Fruit fly (Drosophila melanogaster) whole organism, pupa: Measurements from ENCODE around the gene Nup107.

Experiments
- CG10348 ChIP-seq: fragments of 200-800 bp; sonication (Bioruptor generic); IDR thresholded peaks from 2 replicates; pipeline ENCODE4 v1.3.6; 2022; ENCODE audit warnings: missing biosample characterization, missing genetic modification characterization
- CG12605 ChIP-seq: fragments of 200-800 bp; sonication (Bioruptor generic); IDR thresholded peaks from 2 replicates; pipeline ENCODE4 v1.3.6; 2022; ENCODE audit warnings: missing biosample characterization, missing genetic modification characterization
- CG13204 ChIP-seq: fragments of 200-800 bp; sonication (Bioruptor generic); optimal IDR thresholded peaks from 2 replicates; lab custom pipeline; 2018; ENCODE audit warnings: missing biosample characterization, mild to moderate bottlenecking, missing genetic modification characterization, moderate library complexity
- CG14655 ChIP-seq: fragments of 200-800 bp; sonication (Bioruptor generic); optimal IDR thresholded peaks from 3 replicates; lab custom pipeline; 2017; ENCODE audit warnings: mild to moderate bottlenecking, missing biosample characterization, missing genetic modification reagents, missing genetic modification characterization
- CG15710 ChIP-seq: fragments of 200-800 bp; sonication (Bioruptor generic); optimal IDR thresholded peaks from 2 replicates; lab custom pipeline; 2018; ENCODE audit warnings: missing biosample characterization, mild to moderate bottlenecking, missing genetic modification characterization, moderate library complexity
- CG17806 ChIP-seq: fragments of 200-800 bp; sonication (Bioruptor generic); optimal IDR thresholded peaks from 2 replicates; lab custom pipeline; 2018; ENCODE audit warnings: missing biosample characterization, mild to moderate bottlenecking, missing genetic modification characterization, moderate library complexity
- CG32121 ChIP-seq: fragments of 200-800 bp; sonication (Bioruptor generic); IDR thresholded peaks from 2 replicates; pipeline ENCODE4 v1.3.6; 2022; ENCODE audit warnings: missing biosample characterization, missing genetic modification characterization
- CG34367 ChIP-seq: fragments of 200-800 bp; sonication (Bioruptor generic); optimal IDR thresholded peaks from 2 replicates; lab custom pipeline; 2018; ENCODE audit warnings: missing biosample characterization, mild to moderate bottlenecking, missing genetic modification characterization
- CG4496 ChIP-seq: fragments of 200-800 bp; sonication (Bioruptor generic); IDR thresholded peaks from 3 replicates; pipeline ENCODE4 v1.3.6; 2022; ENCODE audit warnings: missing biosample characterization, missing genetic modification characterization
- CG8159 ChIP-seq: fragments of 200-800 bp; sonication (Bioruptor generic); optimal IDR thresholded peaks from 3 replicates; lab custom pipeline; 2018; ENCODE audit warnings: missing biosample characterization, mild to moderate bottlenecking, missing genetic modification characterization, moderate library complexity
- CG8301 ChIP-seq: fragments of 200-800 bp; sonication (Bioruptor generic); optimal IDR thresholded peaks from 2 replicates; lab custom pipeline; 2018; ENCODE audit warnings: missing biosample characterization, mild to moderate bottlenecking, missing genetic modification characterization
- CG9948 ChIP-seq: fragments of 200-800 bp; sonication (Bioruptor generic); optimal IDR thresholded peaks from 2 replicates; lab custom pipeline; 2018; ENCODE audit warnings: missing biosample characterization, mild to moderate bottlenecking, missing genetic modification characterization, moderate library complexity
- D1 ChIP-seq: fragments of 200-800 bp; sonication (Bioruptor generic); optimal IDR thresholded peaks from 2 replicates; lab custom pipeline; 2018; ENCODE audit warnings: missing biosample characterization, mild to moderate bottlenecking, missing genetic modification characterization, moderate library complexity
- EcR ChIP-seq: fragments of 200-800 bp; sonication (Bioruptor generic); optimal IDR thresholded peaks from 3 replicates; lab custom pipeline; 2019; ENCODE audit warnings: missing biosample characterization, missing genetic modification characterization, mild to moderate bottlenecking, moderate library complexity, missing genetic modification reagents
- Ets98B ChIP-seq: fragments of 200-800 bp; sonication (Bioruptor generic); IDR thresholded peaks from 2 replicates; pipeline ENCODE4 v1.3.6; 2022; ENCODE audit warnings: missing biosample characterization, missing genetic modification characterization
- Pif1A ChIP-seq: fragments of 200-800 bp; sonication (Bioruptor generic); optimal IDR thresholded peaks from 3 replicates; lab custom pipeline; 2016; ENCODE audit warnings: missing biosample characterization, missing genetic modification characterization
- Pif1B ChIP-seq: fragments of 200-800 bp; sonication (Bioruptor generic); optimal IDR thresholded peaks from 3 replicates; lab custom pipeline; 2016; ENCODE audit warnings: missing biosample characterization, missing genetic modification characterization
- Snoo ChIP-seq: fragments of 200-800 bp; sonication (Bioruptor generic); optimal IDR thresholded peaks from 3 replicates; lab custom pipeline; 2017; ENCODE audit warnings: missing biosample characterization, mild to moderate bottlenecking, missing genetic modification characterization, inconsistent platforms
- fd96Ca ChIP-seq: fragments of 200-800 bp; sonication (Bioruptor generic); IDR thresholded peaks from 3 replicates; pipeline ENCODE4 v1.3.6; 2022; ENCODE audit warnings: missing biosample characterization, missing genetic modification characterization
- gl ChIP-seq: fragments of 200-800 bp; sonication (Bioruptor generic); optimal IDR thresholded peaks from 2 replicates; lab custom pipeline; 2018; ENCODE audit warnings: missing biosample characterization, mild to moderate bottlenecking, missing genetic modification characterization
- rn ChIP-seq: fragments of 200-800 bp; sonication (Bioruptor generic); IDR thresholded peaks from 2 replicates; pipeline ENCODE4 v1.3.6; 2022; ENCODE audit warnings: missing biosample characterization, missing genetic modification characterization

Nup107 gene

dm6 chr2L:10688764-10689163 lies 47.1 kb downstream of the Nup107 start:
- TF ChIP-seq CG14655 (GFP tag; lab: Kevin White, UChicago) (no peak), gl (no peak), rn (GFP tag; lab: Robert Waterston, UW) (no peak), CG17806 (tag; lab: Kevin White, UChicago) (no peak), CG8301 (tag; lab: Kevin White, UChicago) (no peak), CG9948 (tag; lab: Kevin White, UChicago) (no peak), CG32121 (GFP tag; lab: Robert Waterston, UW) (no peak), D1 (tag; lab: Kevin White, UChicago) (no peak), CG15710 (tag; lab: Kevin White, UChicago) (no peak), Pif1A (GFP tag; lab: Kevin White, UChicago) (no peak), CG34367 (tag; lab: Kevin White, UChicago) (no peak), CG4496 (GFP tag; lab: Robert Waterston, UW) (no peak), CG10348 (GFP tag; lab: Robert Waterston, UW) (no peak), fd96Ca (GFP tag; lab: Robert Waterston, UW) (no peak), EcR (GFP tag; lab: Kevin White, UChicago) (no peak), Snoo (tag; lab: Kevin White, UChicago) (no peak), CG8159 (tag; lab: Kevin White, UChicago) (no peak)

- TF ChIP-seq Pif1A (GFP tag; lab: Kevin White, UChicago), result no peak
- TF ChIP-seq CG12605 (GFP tag; lab: Robert Waterston, UW), result no peak
- no peak for TF ChIP-seq CG13204 (GFP tag; lab: Kevin White, UChicago)
- TF ChIP-seq fd96Ca (GFP tag; lab: Robert Waterston, UW), result no peak
- no peak for TF ChIP-seq CG10348 (GFP tag; lab: Robert Waterston, UW)
- no peak for TF ChIP-seq CG32121 (GFP tag; lab: Robert Waterston, UW)
- TF ChIP-seq CG8301 (tag; lab: Kevin White, UChicago), result no peak
- TF ChIP-seq CG17806 (tag; lab: Kevin White, UChicago), result no peak
- no peak for TF ChIP-seq rn (GFP tag; lab: Robert Waterston, UW)
- TF ChIP-seq, all 21 proteins: peak for 0
These were observed 48.1 kb downstream of the Nup107 start for dm6 chr2L:10687794-10688185.

DNA sequence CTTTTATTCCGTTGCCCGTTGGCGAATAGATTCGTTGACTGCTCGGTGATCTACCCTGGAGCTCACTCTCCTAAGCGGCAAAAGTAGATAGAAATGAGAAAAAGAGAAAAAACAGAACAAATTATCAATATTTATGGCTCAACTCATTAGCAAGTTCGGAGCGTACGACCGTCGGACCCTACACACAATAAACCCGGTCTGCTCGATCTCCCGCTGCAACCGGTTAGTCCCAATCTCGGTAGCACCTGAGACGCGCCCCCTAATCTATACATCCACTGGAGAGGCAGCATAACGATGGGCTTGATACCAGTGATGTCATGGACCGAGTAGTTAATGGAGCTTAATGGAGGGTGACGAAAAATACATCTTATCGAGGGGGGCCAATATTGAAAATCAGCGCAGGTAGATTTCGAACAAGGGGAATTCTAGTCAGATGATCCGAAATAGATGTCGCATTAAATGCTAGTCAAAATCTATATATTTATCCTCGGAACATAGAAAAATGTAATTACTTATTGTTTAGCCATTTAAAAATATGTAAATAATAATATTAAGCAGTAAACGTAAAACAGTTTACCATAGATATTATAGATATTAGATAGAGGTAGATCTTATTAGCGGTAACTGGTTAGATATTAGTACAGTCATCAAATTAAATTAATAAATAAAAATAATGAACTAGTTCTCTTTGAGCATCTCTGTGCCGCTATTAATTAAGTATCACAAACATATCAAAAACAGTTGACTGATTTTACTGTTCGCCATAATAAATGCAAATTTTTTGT lies 48.7 kb downstream of the Nup107 start, which contains the start of gene CG7296:
CG7296 (minus strand) TSS at position 58 of the 785 bp plus-strand sequence.
- TF ChIP-seq Ets98B (no peak), EcR (GFP tag; lab: Kevin White, UChicago) (no peak), CG32121 (GFP tag; lab: Robert Waterston, UW) (no peak), rn (GFP tag; lab: Robert Waterston, UW) (no peak), gl (no peak)

- TF ChIP-seq D1 (tag; lab: Kevin White, UChicago) (no peak), Pif1A (GFP tag; lab: Kevin White, UChicago) (no peak), CG10348 (GFP tag; lab: Robert Waterston, UW) (no peak), CG8301 (tag; lab: Kevin White, UChicago) (no peak), rn (GFP tag; lab: Robert Waterston, UW) (no peak), Pif1B (GFP tag; lab: Kevin White, UChicago) (no peak), CG15710 (tag; lab: Kevin White, UChicago) (no peak), CG9948 (tag; lab: Kevin White, UChicago) (no peak), CG34367 (tag; lab: Kevin White, UChicago) (no peak), EcR (GFP tag; lab: Kevin White, UChicago) (no peak), Snoo (tag; lab: Kevin White, UChicago) (no peak), CG13204 (GFP tag; lab: Kevin White, UChicago) (no peak)
These were observed 50.2 kb downstream of the Nup107 start for dm6 chr2L:10685666-10686065.

dm6 chr2L:10684309-10684708 lies 51.6 kb downstream of the Nup107 start, which contains the start of gene CG7299:
Gene CG7299 (minus strand): TSS chr2L:10684409.
- TF ChIP-seq CG14655 (GFP tag; lab: Kevin White, UChicago) (no peak), Snoo (tag; lab: Kevin White, UChicago) (no peak), CG17806 (tag; lab: Kevin White, UChicago) (no peak), CG34367 (tag; lab: Kevin White, UChicago) (no peak), CG4496 (GFP tag; lab: Robert Waterston, UW) (no peak), Pif1B (GFP tag; lab: Kevin White, UChicago) (no peak), CG8301 (tag; lab: Kevin White, UChicago) (no peak), CG10348 (GFP tag; lab: Robert Waterston, UW) (no peak), CG8159 (tag; lab: Kevin White, UChicago) (no peak), Pif1A (GFP tag; lab: Kevin White, UChicago) (no peak), rn (GFP tag; lab: Robert Waterston, UW) (no peak), CG13204 (GFP tag; lab: Kevin White, UChicago) (no peak), CG12605 (GFP tag; lab: Robert Waterston, UW) (no peak), CG32121 (GFP tag; lab: Robert Waterston, UW) (no peak), Ets98B (no peak), D1 (tag; lab: Kevin White, UChicago) (no peak)
